Comparison of ENCODE assay signal across 1 fruit fly cellular context in genomic region chr3R:8013121-8014009, dm6.
TF ChIP-seq lines count a peak whose summit lies in the region.

TSS of gene CG10435 (minus strand) at chr3R:8013201.
TSS of gene Pbp95 (plus strand) at chr3R:8013791.

TF ChIP-seq in whole organism, embryonic, 481 proteins besides CTCF, POLR2A, EP300 and RAD21 (continued from another document and continues in another):
- TF ChIP-seq CG14860 (GFP tag; IDR thresholded peaks at IDR 0.05; lab: Robert Waterston, UW; ENCODE audit: partially characterized antibody), result peak; percentile 44; the same call in 1 of the 3 replicates
- TF ChIP-seq ind (GFP tag; optimal IDR thresholded peaks at IDR 0.05; lab: Kevin White, UChicago), result peak; percentile 69
- no peak for TF ChIP-seq h (optimal IDR thresholded peaks at IDR 0.05; lab: Kevin White, UChicago)
- peak; percentile 48 for TF ChIP-seq CG14710 (tag; optimal IDR thresholded peaks at IDR 0.05; lab: Kevin White, UChicago)
- TF ChIP-seq Neu2 (GFP tag; optimal IDR thresholded peaks at IDR 0.05; lab: Kevin White, UChicago; ENCODE audit: borderline replicate concordance), result no peak
- TF ChIP-seq CG1792 (GFP tag; optimal IDR thresholded peaks at IDR 0.05; lab: Kevin White, UChicago), result no peak
- TF ChIP-seq CG9876 (GFP tag; optimal IDR thresholded peaks at IDR 0.05; lab: Kevin White, UChicago), result no peak
- no peak for TF ChIP-seq gcm2 (GFP tag; optimal IDR thresholded peaks at IDR 0.05; lab: Kevin White, UChicago)
- TF ChIP-seq CG18476 (GFP tag; optimal IDR thresholded peaks at IDR 0.05; lab: Kevin White, UChicago), result peak; percentile 39
- no peak for TF ChIP-seq CG8388 (GFP tag; optimal IDR thresholded peaks at IDR 0.05; lab: Kevin White, UChicago)
- peak; percentile 67 for TF ChIP-seq CG9727 (GFP tag; optimal IDR thresholded peaks at IDR 0.05; lab: Kevin White, UChicago)
- peak; percentile 42 for TF ChIP-seq Chrac-16 (GFP tag; optimal IDR thresholded peaks at IDR 0.05; lab: Kevin White, UChicago)
- no peak for TF ChIP-seq btn (GFP tag; optimal IDR thresholded peaks at IDR 0.05; lab: Kevin White, UChicago)
- peak; percentile 61 for TF ChIP-seq CG16813 (GFP tag; IDR thresholded peaks at IDR 0.05; lab: Robert Waterston, UW; ENCODE audit: partially characterized antibody)
- TF ChIP-seq ttk (GFP tag; IDR thresholded peaks at IDR 0.05; lab: Robert Waterston, UW), result no peak
- TF ChIP-seq ara (GFP tag; IDR thresholded peaks at IDR 0.05; lab: Robert Waterston, UW), result no peak
- no peak for TF ChIP-seq luna (GFP tag; optimal IDR thresholded peaks at IDR 0.05; lab: Kevin White, UChicago)
- TF ChIP-seq br (optimal IDR thresholded peaks at IDR 0.05; lab: Kevin White, UChicago), result no peak
- peak; percentile 86 for TF ChIP-seq CG10267 (tag; optimal IDR thresholded peaks at IDR 0.05; lab: Kevin White, UChicago)
- no peak for TF ChIP-seq emc (GFP tag; optimal IDR thresholded peaks at IDR 0.05; lab: Kevin White, UChicago)
- peak; percentile 59 for TF ChIP-seq Max (GFP tag; optimal IDR thresholded peaks at IDR 0.05; lab: Kevin White, UChicago)
- no peak for TF ChIP-seq CG8924 (tag; optimal IDR thresholded peaks at IDR 0.05; lab: Kevin White, UChicago)
- TF ChIP-seq CG3995 (GFP tag; optimal IDR thresholded peaks at IDR 0.05; lab: Kevin White, UChicago), result peak; percentile 57
- TF ChIP-seq CG30403 (GFP tag; optimal IDR thresholded peaks at IDR 0.05; lab: Kevin White, UChicago), result peak; percentile 76
- no peak for TF ChIP-seq YL-1 (GFP tag; optimal IDR thresholded peaks at IDR 0.05; lab: Kevin White, UChicago)
- TF ChIP-seq Fer1 (GFP tag; optimal IDR thresholded peaks at IDR 0.05; lab: Kevin White, UChicago), result no peak
- peak; percentile 55 for TF ChIP-seq Antp (GFP tag; optimal IDR thresholded peaks at IDR 0.05; lab: Kevin White, UChicago)
- no peak for TF ChIP-seq Deaf1 (tag; optimal IDR thresholded peaks at IDR 0.05; lab: Kevin White, UChicago)
- TF ChIP-seq shn (GFP tag; optimal IDR thresholded peaks at IDR 0.05; lab: Kevin White, UChicago), result no peak
- TF ChIP-seq CG2199 (GFP tag; IDR thresholded peaks at IDR 0.05; lab: Robert Waterston, UW), result no peak
- TF ChIP-seq Ada2b (GFP tag; IDR thresholded peaks at IDR 0.05; lab: Robert Waterston, UW), result peak; percentile 35; the same call in 1 of the 2 replicates
- TF ChIP-seq Hr78 (GFP tag; optimal IDR thresholded peaks at IDR 0.05; lab: Kevin White, UChicago), result no peak
- peak; percentile 56 for TF ChIP-seq Rx (GFP tag; IDR thresholded peaks at IDR 0.05; lab: Robert Waterston, UW)
- TF ChIP-seq CG8281 (tag; optimal IDR thresholded peaks at IDR 0.05; lab: Kevin White, UChicago), result no peak
- TF ChIP-seq klu (GFP tag; IDR thresholded peaks at IDR 0.05; lab: Robert Waterston, UW), result no peak
- no peak for TF ChIP-seq z (GFP tag; IDR thresholded peaks at IDR 0.05; lab: Robert Waterston, UW)
- no peak for TF ChIP-seq CG6765 (GFP tag; optimal IDR thresholded peaks at IDR 0.05; lab: Kevin White, UChicago)
- TF ChIP-seq CG10274 (GFP tag; optimal IDR thresholded peaks at IDR 0.05; lab: Kevin White, UChicago), result peak; percentile 34
- TF ChIP-seq fd102C (GFP tag; optimal IDR thresholded peaks at IDR 0.05; lab: Kevin White, UChicago), result no peak
- TF ChIP-seq mld (GFP tag; IDR thresholded peaks at IDR 0.05; lab: Robert Waterston, UW; ENCODE audit: partially characterized antibody), result 0 out of 3 replicates have a peak, but pooled peaks have one; percentile 51
- peak; percentile 1 for TF ChIP-seq fd96Cb (tag; optimal IDR thresholded peaks at IDR 0.05; lab: Kevin White, UChicago)
- TF ChIP-seq CG6689 (GFP tag; IDR thresholded peaks at IDR 0.05; lab: Robert Waterston, UW), result peak; percentile 60
- no peak for TF ChIP-seq wdn (GFP tag; IDR thresholded peaks at IDR 0.05; lab: Robert Waterston, UW)
- TF ChIP-seq Poxn (GFP tag; IDR thresholded peaks at IDR 0.05; lab: Robert Waterston, UW), result no peak
- TF ChIP-seq CG3163 (GFP tag; optimal IDR thresholded peaks at IDR 0.05; lab: Kevin White, UChicago), result no peak
- peak; percentile 44 for TF ChIP-seq Taf1 (GFP tag; IDR thresholded peaks at IDR 0.05; lab: Robert Waterston, UW)
- TF ChIP-seq CG9609 (GFP tag; optimal IDR thresholded peaks at IDR 0.05; lab: Kevin White, UChicago), result peak; percentile 38
- no peak for TF ChIP-seq CG17612 (GFP tag; IDR thresholded peaks at IDR 0.05; lab: Robert Waterston, UW)
- TF ChIP-seq NfI (GFP tag; optimal IDR thresholded peaks at IDR 0.05; lab: Kevin White, UChicago), result peak; percentile 51
- TF ChIP-seq fd64A (GFP tag; optimal IDR thresholded peaks at IDR 0.05; lab: Kevin White, UChicago), result no peak
- no peak for TF ChIP-seq schlank (tag; optimal IDR thresholded peaks at IDR 0.05; lab: Kevin White, UChicago)
- TF ChIP-seq bowl (GFP tag; IDR thresholded peaks at IDR 0.05; lab: Robert Waterston, UW), result no peak
- TF ChIP-seq CG13296 (GFP tag; optimal IDR thresholded peaks at IDR 0.05; lab: Kevin White, UChicago), result no peak
- no peak for TF ChIP-seq Awh (GFP tag; IDR thresholded peaks at IDR 0.05; lab: Robert Waterston, UW)
- no peak; the same call in 2 of the 3 replicates for TF ChIP-seq CG17361 (GFP tag; IDR thresholded peaks at IDR 0.05; lab: Robert Waterston, UW)
- no peak for TF ChIP-seq ab (GFP tag; optimal IDR thresholded peaks at IDR 0.05; lab: Kevin White, UChicago)
- TF ChIP-seq CG15011 (GFP tag; optimal IDR thresholded peaks at IDR 0.05; lab: Kevin White, UChicago), result no peak
- no peak for TF ChIP-seq CG3065 (GFP tag; optimal IDR thresholded peaks at IDR 0.05; lab: Kevin White, UChicago)
- no peak for TF ChIP-seq trem (tag; optimal IDR thresholded peaks at IDR 0.05; lab: Kevin White, UChicago)
- TF ChIP-seq twi (tag; optimal IDR thresholded peaks at IDR 0.05; lab: Kevin White, UChicago), result no peak
- TF ChIP-seq CG12104 (GFP tag; optimal IDR thresholded peaks at IDR 0.05; lab: Kevin White, UChicago), result peak; percentile 8
- no peak for TF ChIP-seq gce (GFP tag; IDR thresholded peaks at IDR 0.05; lab: Robert Waterston, UW)
- TF ChIP-seq hb (GFP tag; IDR thresholded peaks at IDR 0.05; lab: Robert Waterston, UW; ENCODE audit: partially characterized antibody), result peak; percentile 62; the same call in 1 of the 3 replicates
- no peak for TF ChIP-seq Ssrp (tag; optimal IDR thresholded peaks at IDR 0.05; lab: Kevin White, UChicago)
- TF ChIP-seq Mrtf (GFP tag; IDR thresholded peaks at IDR 0.05; lab: Robert Waterston, UW), result 0 out of 3 replicates have a peak, but pooled peaks have one; percentile 45
- TF ChIP-seq CG7987 (GFP tag; optimal IDR thresholded peaks at IDR 0.05; lab: Kevin White, UChicago), result peak; percentile 5
- no peak for TF ChIP-seq CG1529 (GFP tag; optimal IDR thresholded peaks at IDR 0.05; lab: Kevin White, UChicago)
- TF ChIP-seq ewg (GFP tag; optimal IDR thresholded peaks at IDR 0.05; lab: Kevin White, UChicago), result no peak
- no peak; the same call in 1 of the 2 replicates for TF ChIP-seq Drgx (GFP tag; IDR thresholded peaks at IDR 0.05; lab: Robert Waterston, UW)
- TF ChIP-seq Hmr (GFP tag; optimal IDR thresholded peaks at IDR 0.05; lab: Kevin White, UChicago), result peak; percentile 27
- TF ChIP-seq CG10462 (GFP tag; optimal IDR thresholded peaks at IDR 0.05; lab: Kevin White, UChicago), result no peak
- TF ChIP-seq ato (GFP tag; IDR thresholded peaks at IDR 0.05; lab: Robert Waterston, UW; ENCODE audit: partially characterized antibody), result peak; percentile 53; the same call in 1 of the 2 replicates
- no peak for TF ChIP-seq Dip2 (GFP tag; IDR thresholded peaks at IDR 0.05; lab: Robert Waterston, UW)
- peak; percentile 31 for TF ChIP-seq caup (GFP tag; optimal IDR thresholded peaks at IDR 0.05; lab: Kevin White, UChicago; ENCODE audit: severe bottlenecking)
- TF ChIP-seq CG16779 (GFP tag; IDR thresholded peaks at IDR 0.05; lab: Robert Waterston, UW), result no peak
- TF ChIP-seq CG5953 (GFP tag; IDR thresholded peaks at IDR 0.05; lab: Robert Waterston, UW), result 0 out of 2 replicates have a peak, but pooled peaks have one; percentile 33
- peak; percentile 67 for TF ChIP-seq vfl (GFP tag; optimal IDR thresholded peaks at IDR 0.05; lab: Kevin White, UChicago)
- peak; percentile 82 for TF ChIP-seq vvl (GFP tag; IDR thresholded peaks at IDR 0.05; lab: Robert Waterston, UW)
- peak; percentile 58 for TF ChIP-seq lbe (GFP tag; optimal IDR thresholded peaks at IDR 0.05; lab: Kevin White, UChicago)
- TF ChIP-seq Blimp-1 (GFP tag; optimal IDR thresholded peaks at IDR 0.05; lab: Kevin White, UChicago), result no peak
- TF ChIP-seq slbo (GFP tag; IDR thresholded peaks at IDR 0.05; lab: Robert Waterston, UW), result peak; percentile 78
- TF ChIP-seq CG11398 (GFP tag; optimal IDR thresholded peaks at IDR 0.05; lab: Kevin White, UChicago), result no peak
- TF ChIP-seq Six4 (GFP tag; optimal IDR thresholded peaks at IDR 0.05; lab: Kevin White, UChicago), result peak; percentile 12
- TF ChIP-seq CG6254 (GFP tag; optimal IDR thresholded peaks at IDR 0.05; lab: Kevin White, UChicago), result peak; percentile 30
- TF ChIP-seq BEAF-32 (GFP tag; optimal IDR thresholded peaks at IDR 0.05; lab: Kevin White, UChicago), result peak; percentile 74
- TF ChIP-seq CG4854 (GFP tag; optimal IDR thresholded peaks at IDR 0.05; lab: Kevin White, UChicago), result no peak
- no peak for TF ChIP-seq CG7928 (GFP tag; optimal IDR thresholded peaks at IDR 0.05; lab: Kevin White, UChicago)
- peak; percentile 51 for TF ChIP-seq CG17359 (tag; optimal IDR thresholded peaks at IDR 0.05; lab: Kevin White, UChicago)
- peak; percentile 49 for TF ChIP-seq Hr3 (GFP tag; optimal IDR thresholded peaks at IDR 0.05; lab: Kevin White, UChicago)
- TF ChIP-seq Sox100B (GFP tag; optimal IDR thresholded peaks at IDR 0.05; lab: Kevin White, UChicago), result no peak
- TF ChIP-seq CG31224 (GFP tag; IDR thresholded peaks at IDR 0.05; lab: Robert Waterston, UW), result peak; percentile 38; the same call in 1 of the 2 replicates
- no peak for TF ChIP-seq CG4328 (GFP tag; optimal IDR thresholded peaks at IDR 0.05; lab: Kevin White, UChicago)
- no peak for TF ChIP-seq sd (tag; optimal IDR thresholded peaks at IDR 0.05; lab: Kevin White, UChicago)
- TF ChIP-seq CG12155 (GFP tag; optimal IDR thresholded peaks at IDR 0.05; lab: Kevin White, UChicago), result peak; percentile 55
- no peak for TF ChIP-seq jing (GFP tag; optimal IDR thresholded peaks at IDR 0.05; lab: Kevin White, UChicago)
- TF ChIP-seq CG14441 (GFP tag; IDR thresholded peaks at IDR 0.05; lab: Robert Waterston, UW), result peak; percentile 47
- no peak for TF ChIP-seq BtbVII (GFP tag; optimal IDR thresholded peaks at IDR 0.05; lab: Kevin White, UChicago)
- no peak for TF ChIP-seq CG7839 (tag; optimal IDR thresholded peaks at IDR 0.05; lab: Kevin White, UChicago)
- TF ChIP-seq Bdp1 (GFP tag; optimal IDR thresholded peaks at IDR 0.05; lab: Kevin White, UChicago), result no peak
- TF ChIP-seq CG42726 (GFP tag; IDR thresholded peaks at IDR 0.05; lab: Robert Waterston, UW; ENCODE audit: partially characterized antibody), result no peak
- peak; percentile 45 for TF ChIP-seq NC2β (GFP tag; optimal IDR thresholded peaks at IDR 0.05; lab: Kevin White, UChicago)
- peak; percentile 38; the same call in 1 of the 2 replicates for TF ChIP-seq CG14014 (GFP tag; IDR thresholded peaks at IDR 0.05; lab: Robert Waterston, UW)
- TF ChIP-seq CG18764 (GFP tag; optimal IDR thresholded peaks at IDR 0.05; lab: Kevin White, UChicago), result no peak
- TF ChIP-seq CG11560 (tag; IDR thresholded peaks at IDR 0.05; lab: Robert Waterston, UW), result no peak
- TF ChIP-seq CG7372 (GFP tag; IDR thresholded peaks at IDR 0.05; lab: Robert Waterston, UW), result no peak
- TF ChIP-seq CG32767 (GFP tag; IDR thresholded peaks at IDR 0.05; lab: Robert Waterston, UW), result no peak
- TF ChIP-seq dmrt99B (tag; optimal IDR thresholded peaks at IDR 0.05; lab: Kevin White, UChicago), result no peak
- peak; percentile 72 for TF ChIP-seq zfh1 (GFP tag; IDR thresholded peaks at IDR 0.05; lab: Robert Waterston, UW)
- peak; percentile 56 for TF ChIP-seq CG11085 (GFP tag; IDR thresholded peaks at IDR 0.05; lab: Robert Waterston, UW)
- no peak for TF ChIP-seq CG5245 (GFP tag; optimal IDR thresholded peaks at IDR 0.05; lab: Kevin White, UChicago)
- peak; percentile 69 for TF ChIP-seq row (GFP tag; IDR thresholded peaks at IDR 0.05; lab: Robert Waterston, UW)
- no peak for TF ChIP-seq Mad (GFP tag; optimal IDR thresholded peaks at IDR 0.05; lab: Kevin White, UChicago)
- no peak for TF ChIP-seq pfk (GFP tag; optimal IDR thresholded peaks at IDR 0.05; lab: Kevin White, UChicago)
- peak; percentile 81 for TF ChIP-seq Rfx (GFP tag; IDR thresholded peaks at IDR 0.05; lab: Robert Waterston, UW)
- peak; percentile 75 for TF ChIP-seq hbn (GFP tag; IDR thresholded peaks at IDR 0.05; lab: Robert Waterston, UW; ENCODE audit: partially characterized antibody)
- peak; percentile 88 for TF ChIP-seq D19A (tag; optimal IDR thresholded peaks at IDR 0.05; lab: Kevin White, UChicago)
- peak; percentile 33 for TF ChIP-seq phol (tag; optimal IDR thresholded peaks at IDR 0.05; lab: Kevin White, UChicago)
- no peak for TF ChIP-seq NK7.1 (GFP tag; optimal IDR thresholded peaks at IDR 0.05; lab: Kevin White, UChicago)
- peak in 1 of 2 experiments; percentile 32 for TF ChIP-seq insv (GFP tag; optimal IDR thresholded peaks at IDR 0.05; lab: Kevin White, UChicago)
- no peak for TF ChIP-seq nau (GFP tag; optimal IDR thresholded peaks at IDR 0.05; lab: Kevin White, UChicago)
- TF ChIP-seq Sox102F (GFP tag; optimal IDR thresholded peaks at IDR 0.05; lab: Kevin White, UChicago), result no peak
- no peak for TF ChIP-seq fru (optimal IDR thresholded peaks at IDR 0.05; lab: Kevin White, UChicago)
- TF ChIP-seq tio (GFP tag; optimal IDR thresholded peaks at IDR 0.05; lab: Kevin White, UChicago), result no peak
- peak; percentile 43 for TF ChIP-seq Oaz (GFP tag; IDR thresholded peaks at IDR 0.05; lab: Robert Waterston, UW)
- peak; percentile 43 to 48 for TF ChIP-seq dpn (GFP tag; optimal IDR thresholded peaks at IDR 0.05; lab: Kevin White, UChicago)
- no peak for TF ChIP-seq zen (tag; optimal IDR thresholded peaks at IDR 0.05; lab: Kevin White, UChicago)
- TF ChIP-seq inv (GFP tag; IDR thresholded peaks at IDR 0.05; lab: Robert Waterston, UW; ENCODE audit: partially characterized antibody), result peak; percentile 57
- TF ChIP-seq Sry-δ (GFP tag; optimal IDR thresholded peaks at IDR 0.05; lab: Kevin White, UChicago), result peak; percentile 84
- TF ChIP-seq CG15269 (tag; optimal IDR thresholded peaks at IDR 0.05; lab: Kevin White, UChicago), result no peak
- TF ChIP-seq Eip74EF (GFP tag; optimal IDR thresholded peaks at IDR 0.05; lab: Kevin White, UChicago), result no peak
- no peak for TF ChIP-seq CG12219 (GFP tag; optimal IDR thresholded peaks at IDR 0.05; lab: Kevin White, UChicago)
- no peak for TF ChIP-seq CG10654 (GFP tag; optimal IDR thresholded peaks at IDR 0.05; lab: Kevin White, UChicago)
- no peak for TF ChIP-seq grn (GFP tag; optimal IDR thresholded peaks at IDR 0.05; lab: Kevin White, UChicago)
